Worm (Caenorhabditis elegans): ENCODE measurements around the gene W06F12.3.

- no peak for TF ChIP-seq rnt-1 (tag; optimal IDR thresholded peaks at IDR 0.05)
- no peak for TF ChIP-seq fkh-10 (GFP tag; optimal IDR thresholded peaks at IDR 0.05)
- no peak for TF ChIP-seq nfya-1 (tag; optimal IDR thresholded peaks at IDR 0.05)
- no peak for TF ChIP-seq lin-11 (tag; optimal IDR thresholded peaks at IDR 0.05)
- TF ChIP-seq odd-2 (tag; optimal IDR thresholded peaks at IDR 0.05) = no peak
- no peak for TF ChIP-seq madf-2 (tag; optimal IDR thresholded peaks at IDR 0.05)
- no peak for TF ChIP-seq hlh-8 (tag; optimal IDR thresholded peaks at IDR 0.05)
- TF ChIP-seq unc-55 (GFP tag; optimal IDR thresholded peaks at IDR 0.05) = no peak
- no peak for TF ChIP-seq dmd-4 (tag; optimal IDR thresholded peaks at IDR 0.05; ENCODE audit: borderline replicate concordance)
- no peak for TF ChIP-seq ama-1 (optimal IDR thresholded peaks at IDR 0.05)
- TF ChIP-seq elt-2 (tag; optimal IDR thresholded peaks at IDR 0.05) = no peak
- no peak for TF ChIP-seq syd-9 (tag; optimal IDR thresholded peaks at IDR 0.05)
Measured at ce11 chrIII:13722387-13723122, 12.3 kb upstream of the W06F12.3 start.

Data from whole organism, late embryonic.